Fruit fly (Drosophila melanogaster) whole organism, prepupa: ENCODE results near the gene Syt1.

Experiments used
- Blimp-1 ChIP-seq: fragments of 200-800 bp; sonication (Bioruptor generic); optimal IDR thresholded peaks from 3 replicates; lab custom pipeline; 2017; ENCODE audit warnings: missing biosample characterization, missing genetic modification characterization, mild to moderate bottlenecking, moderate library complexity, missing genetic modification reagents
- CG10631 ChIP-seq: fragments of 200-800 bp; sonication (Bioruptor generic); optimal IDR thresholded peaks from 2 replicates; lab custom pipeline; 2016; ENCODE audit warnings: missing biosample characterization, missing genetic modification characterization
- CG10669 ChIP-seq: fragments of 200-800 bp; sonication (Bioruptor generic); optimal IDR thresholded peaks from 3 replicates; lab custom pipeline; 2018; ENCODE audit warnings: missing biosample characterization, mild to moderate bottlenecking, missing genetic modification characterization, moderate library complexity
- CG11294 ChIP-seq: fragments of 200-800 bp; sonication (Bioruptor generic); IDR thresholded peaks from 2 replicates; pipeline ENCODE4 v1.3.6; 2022; ENCODE audit warnings: missing biosample characterization, missing genetic modification characterization
- CG11762 ChIP-seq: fragments of 200-800 bp; sonication (Bioruptor generic); optimal IDR thresholded peaks from 3 replicates; lab custom pipeline; 2016; ENCODE audit warnings: missing biosample characterization, missing genetic modification characterization; ENCODE audit not compliant: insufficient read depth
- CG11902 ChIP-seq: fragments of 200-800 bp; sonication (Bioruptor generic); optimal IDR thresholded peaks from 3 replicates; lab custom pipeline; 2016; ENCODE audit warnings: missing biosample characterization, missing genetic modification characterization
- CG15336 ChIP-seq: fragments of 200-800 bp; sonication (Bioruptor generic); IDR thresholded peaks from 2 replicates; pipeline ENCODE4 v1.3.6; 2022; ENCODE audit warnings: missing biosample characterization, missing genetic modification characterization
- CG1621 ChIP-seq: fragments of 200-800 bp; sonication (Bioruptor generic); optimal IDR thresholded peaks from 3 replicates; lab custom pipeline; 2018; ENCODE audit warnings: missing biosample characterization, mild to moderate bottlenecking, missing genetic modification characterization
- CG3032 ChIP-seq: fragments of 200-800 bp; optimal IDR thresholded peaks from 2 replicates; lab custom pipeline; 2019; ENCODE audit warnings: missing biosample characterization, mild to moderate bottlenecking, missing genetic modification characterization, moderate library complexity
- CG32006 ChIP-seq: fragments of 200-800 bp; sonication (Bioruptor generic); optimal IDR thresholded peaks from 3 replicates; lab custom pipeline; 2017; ENCODE audit warnings: missing biosample characterization, mild to moderate bottlenecking, missing genetic modification characterization
- CG34406 ChIP-seq: fragments of 200-800 bp; sonication (Bioruptor generic); optimal IDR thresholded peaks from 3 replicates; lab custom pipeline; 2016; ENCODE audit warnings: missing biosample characterization, missing genetic modification characterization
- CG3919 ChIP-seq: fragments of 200-800 bp; sonication (Bioruptor generic); optimal IDR thresholded peaks from 3 replicates; lab custom pipeline; 2016; ENCODE audit warnings: missing biosample characterization, missing genetic modification characterization
- CG6163 ChIP-seq: fragments of 200-800 bp; sonication (Bioruptor generic); IDR thresholded peaks from 3 replicates; pipeline ENCODE4 v1.3.6; 2022; ENCODE audit warnings: missing biosample characterization, missing genetic modification characterization
- CG6276 ChIP-seq: fragments of 200-800 bp; sonication (Bioruptor generic); optimal IDR thresholded peaks from 2 replicates; lab custom pipeline; 2017; ENCODE audit warnings: missing biosample characterization, mild to moderate bottlenecking, missing genetic modification characterization
- CG6808 ChIP-seq: fragments of 200-800 bp; sonication (Bioruptor generic); optimal IDR thresholded peaks from 3 replicates; lab custom pipeline; 2017; ENCODE audit warnings: missing biosample characterization, missing genetic modification characterization, mild to moderate bottlenecking, moderate library complexity, missing genetic modification reagents
- CG7368 ChIP-seq: fragments of 200-800 bp; sonication (Bioruptor generic); optimal IDR thresholded peaks from 3 replicates; lab custom pipeline; 2016; ENCODE audit warnings: missing biosample characterization, missing genetic modification characterization
- CG8119 ChIP-seq: fragments of 200-800 bp; sonication (Bioruptor generic); IDR thresholded peaks from 3 replicates; pipeline ENCODE4 v1.3.6; 2022; ENCODE audit warnings: missing biosample characterization, missing genetic modification characterization
- CG8319 ChIP-seq: fragments of 200-800 bp; sonication (Bioruptor generic); optimal IDR thresholded peaks from 3 replicates; lab custom pipeline; 2016; ENCODE audit warnings: missing biosample characterization, missing genetic modification characterization
- Eip78C ChIP-seq: fragments of 200-800 bp; sonication (Bioruptor generic); peaks from one replicate; lab custom pipeline; 2016; ENCODE audit warnings: missing biosample characterization, missing genetic modification characterization
- Eip93F ChIP-seq: fragments of 200-800 bp; sonication (Bioruptor generic); optimal IDR thresholded peaks from 2 replicates; lab custom pipeline; 2016; ENCODE audit warnings: missing biosample characterization, mild to moderate bottlenecking, missing genetic modification characterization
- Ets21C ChIP-seq: fragments of 200-800 bp; sonication (Bioruptor generic); optimal IDR thresholded peaks from 3 replicates; lab custom pipeline; 2016; ENCODE audit warnings: missing biosample characterization, missing genetic modification characterization
- Ets96B ChIP-seq: fragments of 200-800 bp; optimal IDR thresholded peaks from 2 replicates; lab custom pipeline; 2019; ENCODE audit warnings: missing biosample characterization, mild to moderate bottlenecking, missing genetic modification characterization, moderate library complexity
- Gug ChIP-seq: fragments of 200-800 bp; sonication (Bioruptor generic); IDR thresholded peaks from 2 replicates; pipeline ENCODE4 v1.3.6; 2022; ENCODE audit warnings: missing biosample characterization, missing genetic modification characterization
- Hr4 ChIP-seq: fragments of 200-800 bp; sonication (Bioruptor generic); optimal IDR thresholded peaks from 3 replicates; lab custom pipeline; 2016; ENCODE audit warnings: missing biosample characterization, missing genetic modification characterization
- Lpt ChIP-seq: fragments of 200-800 bp; sonication (Bioruptor generic); optimal IDR thresholded peaks from 3 replicates; lab custom pipeline; 2016; ENCODE audit warnings: missing biosample characterization, missing genetic modification characterization
- OdsH ChIP-seq: fragments of 200-800 bp; sonication (Bioruptor generic); optimal IDR thresholded peaks from 3 replicates; lab custom pipeline; 2016; ENCODE audit warnings: missing biosample characterization, missing genetic modification characterization
- Smox ChIP-seq: fragments of 200-800 bp; sonication (Bioruptor generic); optimal IDR thresholded peaks from 3 replicates; lab custom pipeline; 2016; ENCODE audit warnings: missing biosample characterization, missing genetic modification characterization
- Sox14 ChIP-seq: fragments of 200-800 bp; sonication (Bioruptor generic); optimal IDR thresholded peaks from 3 replicates; lab custom pipeline; 2016; ENCODE audit warnings: missing biosample characterization, missing genetic modification characterization
- Sox15 ChIP-seq: fragments of 200-800 bp; sonication (Bioruptor generic); optimal IDR thresholded peaks from 3 replicates; lab custom pipeline; 2016; ENCODE audit warnings: missing biosample characterization, missing genetic modification characterization
- achi ChIP-seq: fragments of 200-800 bp; sonication (Bioruptor generic); optimal IDR thresholded peaks from 3 replicates; lab custom pipeline; 2016; ENCODE audit warnings: missing biosample characterization, missing genetic modification characterization
- acj6 ChIP-seq: fragments of 200-800 bp; sonication (Bioruptor generic); optimal IDR thresholded peaks from 3 replicates; lab custom pipeline; 2016; ENCODE audit warnings: missing biosample characterization, missing genetic modification characterization
- cyc ChIP-seq: fragments of 200-800 bp; sonication (Bioruptor generic); optimal IDR thresholded peaks from 3 replicates; lab custom pipeline; 2016; ENCODE audit warnings: missing biosample characterization, missing genetic modification characterization
- dac ChIP-seq: fragments of 200-800 bp; sonication (Bioruptor generic); optimal IDR thresholded peaks from 2 replicates; lab custom pipeline; 2017; ENCODE audit warnings: missing biosample characterization, mild to moderate bottlenecking, missing genetic modification characterization
- dsx ChIP-seq: fragments of 200-800 bp; optimal IDR thresholded peaks from 3 replicates; lab custom pipeline; 2019; ENCODE audit warnings: missing biosample characterization, mild to moderate bottlenecking, missing genetic modification characterization, moderate library complexity; ENCODE audit not compliant: poor library complexity, severe bottlenecking
- eg ChIP-seq: fragments of 200-800 bp; sonication (Bioruptor generic); IDR thresholded peaks from 3 replicates; pipeline ENCODE4 v1.3.6; 2022; ENCODE audit warnings: missing biosample characterization, missing genetic modification characterization
- esn ChIP-seq: fragments of 200-800 bp; sonication (Bioruptor generic); optimal IDR thresholded peaks from 2 replicates; lab custom pipeline; 2016; ENCODE audit warnings: missing biosample characterization, mild to moderate bottlenecking, missing genetic modification characterization, moderate library complexity
- fd59A ChIP-seq: fragments of 200-800 bp; sonication (Bioruptor generic); optimal IDR thresholded peaks from 2 replicates; lab custom pipeline; 2017; ENCODE audit warnings: missing biosample characterization, mild to moderate bottlenecking, missing genetic modification characterization, missing genetic modification reagents
- fd85E ChIP-seq: fragments of 200-800 bp; sonication (Bioruptor generic); optimal IDR thresholded peaks from 3 replicates; lab custom pipeline; 2016; ENCODE audit warnings: missing biosample characterization, missing genetic modification characterization
- fkh ChIP-seq: fragments of 200-800 bp; sonication (Bioruptor generic); optimal IDR thresholded peaks from 3 replicates; lab custom pipeline; 2017; ENCODE audit warnings: missing biosample characterization, mild to moderate bottlenecking, missing genetic modification characterization, moderate library complexity
- lz ChIP-seq: fragments of 200-800 bp; sonication (Bioruptor generic); optimal IDR thresholded peaks from 3 replicates; lab custom pipeline; 2016; ENCODE audit warnings: missing biosample characterization, missing genetic modification characterization
- pdm3 ChIP-seq: fragments of 200-800 bp; sonication (Bioruptor generic); optimal IDR thresholded peaks from 3 replicates; lab custom pipeline; 2016; ENCODE audit warnings: missing biosample characterization, missing genetic modification characterization
- salr ChIP-seq, 2 experiments: fragments of 200-800 bp; sonication (Bioruptor generic); optimal IDR thresholded peaks; 3 replicates each; lab custom pipeline; 2016 to 2018; ENCODE audit warnings: missing biosample characterization in 2 of 2, missing genetic modification characterization in 2 of 2, mild to moderate bottlenecking in 1 of 2
- spab ChIP-seq: fragments of 200-800 bp; sonication (Bioruptor generic); optimal IDR thresholded peaks from 2 replicates; lab custom pipeline; 2017; ENCODE audit warnings: missing biosample characterization, mild to moderate bottlenecking, missing genetic modification characterization, missing genetic modification reagents
- ss ChIP-seq, 2 experiments: fragments of 200-800 bp; sonication (Bioruptor generic); optimal IDR thresholded peaks; 2 replicates in 1 of 2; 3 replicates in 1 of 2; lab custom pipeline; 2017 to 2018; ENCODE audit warnings: mild to moderate bottlenecking in 2 of 2, missing biosample characterization in 2 of 2, missing genetic modification characterization in 2 of 2, moderate library complexity in 1 of 2
- topi ChIP-seq: fragments of 200-800 bp; sonication (Bioruptor generic); optimal IDR thresholded peaks from 3 replicates; lab custom pipeline; 2016; ENCODE audit warnings: missing biosample characterization, missing genetic modification characterization
- vri ChIP-seq: fragments of 200-800 bp; sonication (Bioruptor generic); optimal IDR thresholded peaks from 3 replicates; lab custom pipeline; 2016; ENCODE audit warnings: missing biosample characterization, mild to moderate bottlenecking, missing genetic modification characterization

The Syt1 gene

dm6 chr2L:2804634-2805311 is 5.0 kb upstream of the Syt1 start, which contains the start of gene daw (continued):
- peak; percentile 2 for TF ChIP-seq CG32006 (GFP tag; lab: Kevin White, UChicago)
- TF ChIP-seq topi (GFP tag; lab: Kevin White, UChicago), result peak; percentile 59
- no peak for TF ChIP-seq cyc (GFP tag; lab: Kevin White, UChicago)
- TF ChIP-seq fd59A (GFP tag; lab: Kevin White, UChicago), result no peak
- peak; percentile 12 for TF ChIP-seq CG11762 (GFP tag; lab: Kevin White, UChicago)
- TF ChIP-seq CG6163, result peak; percentile 60; the same call in 2 of the 3 replicates
- TF ChIP-seq fd85E (GFP tag; lab: Kevin White, UChicago), result peak; percentile 43
- TF ChIP-seq lz (GFP tag; lab: Kevin White, UChicago), result no peak
- TF ChIP-seq CG3919, result peak; percentile 72
- peak; percentile 64 for TF ChIP-seq CG1621 (tag; lab: Kevin White, UChicago)
- peak; percentile 73 for TF ChIP-seq spab (GFP tag; lab: Kevin White, UChicago)
- TF ChIP-seq Gug (GFP tag; lab: Robert Waterston, UW), result no peak
- TF ChIP-seq Ets96B (tag; lab: Kevin White, UChicago), result peak; percentile 49
- no peak for TF ChIP-seq Hr4 (GFP tag; lab: Kevin White, UChicago)
- no peak for TF ChIP-seq CG3032 (tag; lab: Kevin White, UChicago)
- peak; percentile 38 for TF ChIP-seq Sox14
- no peak for TF ChIP-seq CG11902 (GFP tag; lab: Kevin White, UChicago)
- peak; percentile 81 for TF ChIP-seq CG6808 (GFP tag; lab: Kevin White, UChicago)
- TF ChIP-seq eg (GFP tag; lab: Robert Waterston, UW), result peak; percentile 52; the same call in 1 of the 3 replicates
- TF ChIP-seq Eip93F (GFP tag; lab: Kevin White, UChicago), result peak; percentile 83
- TF ChIP-seq CG10631 (GFP tag; lab: Kevin White, UChicago), result no peak
- TF ChIP-seq CG10669 (GFP tag; lab: Kevin White, UChicago), result peak; percentile 58
- peak in 1 of 2 experiments; percentile 21 for TF ChIP-seq salr (GFP tag; optimal IDR thresholded peaks at IDR 0.05; lab: Kevin White, UChicago)

- peak; percentile 16 for TF ChIP-seq CG3032 (tag; lab: Kevin White, UChicago)
- TF ChIP-seq CG11294 (GFP tag; lab: Robert Waterston, UW), result no peak
- no peak for TF ChIP-seq fkh (GFP tag; lab: Kevin White, UChicago)
- TF ChIP-seq Lpt, result peak; percentile 10
- TF ChIP-seq achi, result no peak
- no peak for TF ChIP-seq Ets21C (GFP tag; lab: Kevin White, UChicago)
- TF ChIP-seq CG8119 (GFP tag; lab: Robert Waterston, UW), result peak; percentile 59; the same call in 2 of the 3 replicates
- no peak for TF ChIP-seq pdm3 (GFP tag; lab: Kevin White, UChicago)
- peak; percentile 84 for TF ChIP-seq CG6808 (GFP tag; lab: Kevin White, UChicago)
- peak; percentile 90 to 91 for TF ChIP-seq ss (GFP tag; optimal IDR thresholded peaks at IDR 0.05; lab: Kevin White, UChicago)
- TF ChIP-seq esn (GFP tag; lab: Kevin White, UChicago), result no peak
- peak; percentile 76 for TF ChIP-seq Eip78C
- no peak for TF ChIP-seq OdsH (GFP tag; lab: Kevin White, UChicago)
- no peak for TF ChIP-seq Sox14
- TF ChIP-seq CG11762 (GFP tag; lab: Kevin White, UChicago), result no peak
- TF ChIP-seq CG7368, result peak; percentile 33
- TF ChIP-seq salr (GFP tag; optimal IDR thresholded peaks at IDR 0.05; lab: Kevin White, UChicago), result no peak
- no peak for TF ChIP-seq CG34406 (GFP tag; lab: Kevin White, UChicago)
- TF ChIP-seq cyc (GFP tag; lab: Kevin White, UChicago), result no peak
- TF ChIP-seq CG8319 (GFP tag; lab: Kevin White, UChicago), result no peak
- no peak for TF ChIP-seq acj6
- TF ChIP-seq CG6276 (GFP tag; lab: Kevin White, UChicago), result peak; percentile 88
- TF ChIP-seq CG11902 (GFP tag; lab: Kevin White, UChicago), result no peak
- peak; percentile 43 for TF ChIP-seq CG15336 (GFP tag; lab: Robert Waterston, UW)
- no peak for TF ChIP-seq dac (GFP tag; lab: Kevin White, UChicago)
- TF ChIP-seq Smox (GFP tag; lab: Kevin White, UChicago), result no peak
- peak; percentile 55 for TF ChIP-seq CG1621 (tag; lab: Kevin White, UChicago)
- TF ChIP-seq Blimp-1 (GFP tag; lab: Kevin White, UChicago), result no peak
- TF ChIP-seq Sox15, result no peak
- TF ChIP-seq dsx, result no peak
- TF ChIP-seq Gug (GFP tag; lab: Robert Waterston, UW), result no peak
- TF ChIP-seq topi (GFP tag; lab: Kevin White, UChicago), result no peak
- no peak for TF ChIP-seq vri
- TF ChIP-seq spab (GFP tag; lab: Kevin White, UChicago), result peak; percentile 73
- peak; percentile 57 for TF ChIP-seq CG10669 (GFP tag; lab: Kevin White, UChicago)
Observed at dm6 chr2L:2802527-2802926, 2.7 kb upstream of the Syt1 start.
